Worm (Caenorhabditis elegans) whole organism, late embryonic: ENCODE measurements around the gene sre-15.

Experiments used
- C08G9.2 ChIP-seq: sonication (generic microtip); optimal IDR thresholded peaks from 2 replicates; lab custom pipeline; 2016; ENCODE audit warnings: mild to moderate bottlenecking, missing genetic modification characterization, moderate library complexity, missing compliant biosample characterization
- Y22D7AL.16 ChIP-seq: sonication (generic microtip); optimal IDR thresholded peaks from 2 replicates; lab custom pipeline; 2016; ENCODE audit warnings: missing genetic modification characterization, missing compliant biosample characterization
- ahr-1 ChIP-seq: sonication (generic microtip); optimal IDR thresholded peaks from 2 replicates; lab custom pipeline; 2016; ENCODE audit warnings: missing genetic modification characterization, missing compliant biosample characterization
- ceh-14 ChIP-seq: sonication (generic microtip); optimal IDR thresholded peaks from 2 replicates; lab custom pipeline; 2016; ENCODE audit warnings: missing genotype, missing genetic modification characterization, missing compliant biosample characterization
- ceh-18 ChIP-seq: sonication (generic microtip); optimal IDR thresholded peaks from 2 replicates; lab custom pipeline; 2016; ENCODE audit warnings: missing genetic modification characterization, missing compliant biosample characterization
- ceh-22 ChIP-seq: sonication (generic microtip); optimal IDR thresholded peaks from 2 replicates; lab custom pipeline; 2017; ENCODE audit warnings: missing biosample characterization, missing genetic modification characterization
- ceh-24 ChIP-seq: sonication (generic microtip); optimal IDR thresholded peaks from 2 replicates; lab custom pipeline; 2016; ENCODE audit warnings: mild to moderate bottlenecking, missing genetic modification characterization, missing compliant biosample characterization
- ceh-31 ChIP-seq: sonication (generic microtip); optimal IDR thresholded peaks from 2 replicates; lab custom pipeline; 2016; ENCODE audit warnings: missing genetic modification characterization, missing compliant biosample characterization
- ceh-45 ChIP-seq: fragments of 200-800 bp; sonication (Bioruptor generic); IDR thresholded peaks from 2 replicates; pipeline ENCODE4 v1.3.6; 2022; ENCODE audit warnings: missing genetic modification reagents, missing genetic modification characterization, missing compliant biosample characterization
- ceh-48 ChIP-seq: sonication (generic microtip); optimal IDR thresholded peaks from 2 replicates; lab custom pipeline; 2016; ENCODE audit warnings: missing genetic modification characterization, inconsistent platforms, missing compliant biosample characterization
- che-1 ChIP-seq: sonication (generic microtip); optimal IDR thresholded peaks from 2 replicates; lab custom pipeline; 2016; ENCODE audit warnings: mild to moderate bottlenecking, missing genetic modification characterization, missing compliant biosample characterization
- dve-1 ChIP-seq: sonication (generic microtip); optimal IDR thresholded peaks from 2 replicates; lab custom pipeline; 2017; ENCODE audit warnings: antibody characterized with exemption, mild to moderate bottlenecking, missing genetic modification characterization, missing compliant biosample characterization
- elt-2 ChIP-seq: sonication (generic microtip); optimal IDR thresholded peaks from 2 replicates; lab custom pipeline; 2016; ENCODE audit warnings: missing genetic modification reagents, missing genetic modification characterization, missing compliant biosample characterization
- elt-4 ChIP-seq: sonication (generic microtip); optimal IDR thresholded peaks from 2 replicates; lab custom pipeline; 2016; ENCODE audit warnings: missing genetic modification characterization, missing compliant biosample characterization
- ets-4 ChIP-seq: sonication (generic microtip); optimal IDR thresholded peaks from 2 replicates; lab custom pipeline; 2016; ENCODE audit warnings: missing genetic modification characterization, missing compliant biosample characterization
- fax-1 ChIP-seq: sonication (generic microtip); optimal IDR thresholded peaks from 2 replicates; lab custom pipeline; 2016; ENCODE audit warnings: missing genotype, missing genetic modification characterization, missing compliant biosample characterization
- fkh-6 ChIP-seq: sonication (generic microtip); optimal IDR thresholded peaks from 2 replicates; lab custom pipeline; 2016; ENCODE audit warnings: missing genetic modification characterization, missing compliant biosample characterization
- hlh-30 ChIP-seq: sonication (generic microtip); optimal IDR thresholded peaks from 2 replicates; lab custom pipeline; 2017; ENCODE audit warnings: antibody characterized with exemption, missing genetic modification characterization, missing compliant biosample characterization; ENCODE audit not compliant: insufficient read depth
- hlh-6 ChIP-seq: sonication (generic microtip); optimal IDR thresholded peaks from 2 replicates; lab custom pipeline; 2016; ENCODE audit warnings: missing genotype, missing genetic modification characterization, missing compliant biosample characterization
- lim-6 ChIP-seq: sonication (generic microtip); optimal IDR thresholded peaks from 2 replicates; lab custom pipeline; 2016; ENCODE audit warnings: missing genetic modification characterization, missing compliant biosample characterization
- lin-11 ChIP-seq: fragments of 200-800 bp; sonication (Bioruptor generic); optimal IDR thresholded peaks from 2 replicates; lab custom pipeline; 2018; ENCODE audit warnings: mild to moderate bottlenecking, missing genetic modification characterization, missing compliant biosample characterization
- madf-2 ChIP-seq: sonication (generic microtip); optimal IDR thresholded peaks from 2 replicates; lab custom pipeline; 2017; ENCODE audit warnings: missing genetic modification characterization, missing compliant biosample characterization
- mec-3 ChIP-seq: sonication (generic microtip); optimal IDR thresholded peaks from 2 replicates; lab custom pipeline; 2016; ENCODE audit warnings: borderline replicate concordance, missing genetic modification characterization, missing compliant biosample characterization
- nfya-1 ChIP-seq: sonication (generic microtip); optimal IDR thresholded peaks from 2 replicates; lab custom pipeline; 2017; ENCODE audit warnings: missing genetic modification characterization, mild to moderate bottlenecking, missing compliant biosample characterization, antibody characterized with exemption, moderate library complexity
- npax-4 ChIP-seq: sonication (generic microtip); optimal IDR thresholded peaks from 2 replicates; lab custom pipeline; 2016; ENCODE audit warnings: missing genetic modification characterization, missing compliant biosample characterization
- pax-1 ChIP-seq: fragments of 150-350 bp; optimal IDR thresholded peaks from 2 replicates; lab custom pipeline; 2014; ENCODE audit warnings: missing biosample characterization, missing genetic modification characterization
- pha-2 ChIP-seq: sonication (generic microtip); optimal IDR thresholded peaks from 2 replicates; lab custom pipeline; 2017; ENCODE audit warnings: mild to moderate bottlenecking, missing genetic modification characterization, missing compliant biosample characterization
- pha-4 ChIP-seq: fragments of 150-350 bp; optimal IDR thresholded peaks from 2 replicates; lab custom pipeline; 2018; ENCODE audit warnings: missing biosample characterization, missing genetic modification reagents, missing genetic modification characterization
- pqm-1 ChIP-seq: sonication (generic microtip); optimal IDR thresholded peaks from 2 replicates; lab custom pipeline; 2016; ENCODE audit warnings: missing genetic modification characterization, missing compliant biosample characterization
- pros-1 ChIP-seq: fragments of 150-350 bp; optimal IDR thresholded peaks from 2 replicates; lab custom pipeline; 2014; ENCODE audit warnings: missing biosample characterization, missing genetic modification reagents, missing genetic modification characterization
- ref-2 ChIP-seq: sonication (generic microtip); optimal IDR thresholded peaks from 2 replicates; lab custom pipeline; 2016; ENCODE audit warnings: missing genetic modification characterization, missing compliant biosample characterization
- rnt-1 ChIP-seq: sonication (generic microtip); optimal IDR thresholded peaks from 2 replicates; lab custom pipeline; 2016; ENCODE audit warnings: missing genetic modification characterization, missing compliant biosample characterization
- sdc-2 ChIP-seq: sonication (generic microtip); optimal IDR thresholded peaks from 2 replicates; lab custom pipeline; 2016; ENCODE audit warnings: missing genotype, missing genetic modification characterization, missing compliant biosample characterization
- sox-2 ChIP-seq: fragments of 200-800 bp; sonication (Bioruptor generic); IDR thresholded peaks from 2 replicates; pipeline ENCODE4 v1.3.6; 2022; ENCODE audit warnings: missing genetic modification reagents, missing genetic modification characterization, missing compliant biosample characterization
- sox-4 ChIP-seq: sonication (generic microtip); optimal IDR thresholded peaks from 2 replicates; lab custom pipeline; 2017; ENCODE audit warnings: mild to moderate bottlenecking, missing genetic modification characterization, inconsistent platforms, missing compliant biosample characterization
- syd-9 ChIP-seq: sonication (generic microtip); optimal IDR thresholded peaks from 2 replicates; lab custom pipeline; 2016; ENCODE audit warnings: mild to moderate bottlenecking, missing genetic modification characterization, moderate library complexity, missing compliant biosample characterization
- tbx-2 ChIP-seq: sonication (generic microtip); optimal IDR thresholded peaks from 2 replicates; lab custom pipeline; 2016; ENCODE audit warnings: missing genetic modification characterization, missing compliant biosample characterization
- tbx-7 ChIP-seq: sonication (generic microtip); optimal IDR thresholded peaks from 2 replicates; lab custom pipeline; 2016; ENCODE audit warnings: missing genotype, missing genetic modification characterization, missing compliant biosample characterization
- ttx-3 ChIP-seq: sonication (generic microtip); optimal IDR thresholded peaks from 2 replicates; lab custom pipeline; 2016; ENCODE audit warnings: missing genetic modification reagents, missing genetic modification characterization, missing compliant biosample characterization
- unc-3 ChIP-seq, 2 experiments: fragments of 200-800 bp in 1 of 2; sonication (Bioruptor generic) in 1 of 2; sonication (generic microtip) in 1 of 2; conservative IDR thresholded peaks in 1 of 2; optimal IDR thresholded peaks in 1 of 2; 2 replicates each; pipeline versions ENCODE4 v1.3.6 to Lab custom; 2016 to 2022; ENCODE audit warnings: missing compliant biosample characterization in 2 of 2, missing genetic modification characterization in 2 of 2, missing genetic modification reagents in 1 of 2
- unc-55 ChIP-seq: sonication (generic microtip); optimal IDR thresholded peaks from 2 replicates; lab custom pipeline; 2017; ENCODE audit warnings: missing biosample characterization, missing genetic modification reagents, missing genetic modification characterization

sre-15 gene

ce11 chrIV:12236011-12236410 lies 8.6 kb downstream of the sre-15 start, which contains the start of gene sre-16:
sre-16 (minus strand) TSS chrIV:12236111.
- TF ChIP-seq ceh-24 (tag; lab: Kevin White, UChicago) (no peak), pax-1 (no peak), ets-4 (tag; lab: Kevin White, UChicago) (no peak), tbx-7 (tag; lab: Kevin White, UChicago) (no peak), nfya-1 (tag; lab: Kevin White, UChicago) (no peak), ceh-22 (tag; lab: Kevin White, UChicago) (no peak), madf-2 (tag; lab: Kevin White, UChicago) (no peak), hlh-6 (tag; lab: Kevin White, UChicago) (no peak), dve-1 (tag; lab: Kevin White, UChicago) (no peak), ceh-31 (no peak)

- TF ChIP-seq pros-1 (tag; lab: Kevin White, UChicago) (no peak), sox-2 (GFP tag; lab: Robert Waterston, UW) (no peak), elt-2 (tag; lab: Kevin White, UChicago) (no peak), syd-9 (tag; lab: Kevin White, UChicago) (no peak), ceh-24 (tag; lab: Kevin White, UChicago) (no peak), pqm-1 (tag; lab: Kevin White, UChicago) (no peak), unc-55 (GFP tag; lab: Kevin White, UChicago) (no peak), fkh-6 (no peak), ref-2 (tag; lab: Kevin White, UChicago) (no peak), sdc-2 (no peak), unc-3 (GFP tag; conservative IDR thresholded peaks at IDR 0.05; lab: Robert Waterston, UW) (no peak), unc-3 (tag; optimal IDR thresholded peaks at IDR 0.05; lab: Kevin White, UChicago) (no peak), lin-11 (no peak), ahr-1 (tag; lab: Kevin White, UChicago) (no peak), Y22D7AL.16 (tag; lab: Kevin White, UChicago) (no peak), ceh-14 (tag; lab: Kevin White, UChicago) (no peak), elt-4 (no peak), C08G9.2 (no peak), ceh-22 (tag; lab: Kevin White, UChicago) (no peak)
Observed at ce11 chrIV:12229679-12230078, 14.9 kb downstream of the sre-15 start, which contains the start of gene sre-18. sre-18 (minus strand) TSS chrIV:12229779.

- TF ChIP-seq ceh-48 (tag; lab: Kevin White, UChicago) (no peak), mec-3 (tag; lab: Kevin White, UChicago) (no peak), ceh-31 (no peak), ceh-22 (tag; lab: Kevin White, UChicago) (no peak), sox-4 (tag; lab: Kevin White, UChicago) (no peak), npax-4 (tag; lab: Kevin White, UChicago) (no peak), ceh-14 (tag; lab: Kevin White, UChicago) (no peak), ets-4 (tag; lab: Kevin White, UChicago) (no peak), sdc-2 (no peak), syd-9 (tag; lab: Kevin White, UChicago) (no peak), che-1 (no peak), ceh-45 (GFP tag; lab: Robert Waterston, UW) (no peak), pqm-1 (tag; lab: Kevin White, UChicago) (no peak), lim-6 (tag; lab: Kevin White, UChicago) (no peak), ceh-24 (tag; lab: Kevin White, UChicago) (no peak), hlh-6 (tag; lab: Kevin White, UChicago) (no peak), fax-1 (no peak), pha-2 (tag; lab: Kevin White, UChicago) (no peak), C08G9.2 (no peak), ceh-18 (no peak)
Observed at ce11 chrIV:12227012-12227411, 17.6 kb downstream of the sre-15 start, which contains the start of gene mlt-3. mlt-3 (minus strand) TSS chrIV:12227112.

- TF ChIP-seq tbx-2 (tag; lab: Kevin White, UChicago), result no peak
- TF ChIP-seq rnt-1 (tag; lab: Kevin White, UChicago), result no peak
- no peak for TF ChIP-seq fkh-6
- no peak for TF ChIP-seq ceh-31
- TF ChIP-seq ttx-3 (tag; lab: Kevin White, UChicago), result no peak
- TF ChIP-seq unc-3 (GFP tag; conservative IDR thresholded peaks at IDR 0.05; lab: Robert Waterston, UW), result no peak
- TF ChIP-seq unc-3 (tag; optimal IDR thresholded peaks at IDR 0.05; lab: Kevin White, UChicago), result no peak
- TF ChIP-seq pha-4, result no peak
- no peak for TF ChIP-seq hlh-30
- TF ChIP-seq, all 69 proteins: peak for 0
Observed at ce11 chrIV:12219309-12219708, 25.3 kb downstream of the sre-15 start, which contains the start of gene F35G2.5. F35G2.5 (plus strand) TSS chrIV:12219609.
